Worm (Caenorhabditis elegans) whole organism, late embryonic: ENCODE results near the gene wrm-1.

ENCODE experiments used
- C08G9.2 ChIP-seq: sonication (generic microtip); optimal IDR thresholded peaks from 2 replicates; lab custom pipeline; 2016; ENCODE audit warnings: mild to moderate bottlenecking, missing genetic modification characterization, moderate library complexity, missing compliant biosample characterization
- C38D4.7 ChIP-seq: fragments of 200-800 bp; sonication (Bioruptor generic); optimal IDR thresholded peaks from 2 replicates; lab custom pipeline; 2018; ENCODE audit warnings: mild to moderate bottlenecking, missing genetic modification characterization, moderate library complexity, missing compliant biosample characterization
- K09A11.1 ChIP-seq: sonication (generic microtip); optimal IDR thresholded peaks from 2 replicates; lab custom pipeline; 2017; ENCODE audit warnings: antibody characterized with exemption, mild to moderate bottlenecking, missing genetic modification characterization, missing compliant biosample characterization; ENCODE audit not compliant: insufficient read depth
- T23F11.4 ChIP-seq: fragments of 200-800 bp; sonication (Bioruptor generic); optimal IDR thresholded peaks from 2 replicates; lab custom pipeline; 2018; ENCODE audit warnings: mild to moderate bottlenecking, missing genetic modification characterization, missing compliant biosample characterization
- Y22D7AL.16 ChIP-seq: sonication (generic microtip); optimal IDR thresholded peaks from 2 replicates; lab custom pipeline; 2016; ENCODE audit warnings: missing genetic modification characterization, missing compliant biosample characterization
- ahr-1 ChIP-seq: sonication (generic microtip); optimal IDR thresholded peaks from 2 replicates; lab custom pipeline; 2016; ENCODE audit warnings: missing genetic modification characterization, missing compliant biosample characterization
- ama-1 ChIP-seq: fragments of 150-350 bp; optimal IDR thresholded peaks from 2 replicates; lab custom pipeline; 2014
- ceh-14 ChIP-seq: sonication (generic microtip); optimal IDR thresholded peaks from 2 replicates; lab custom pipeline; 2016; ENCODE audit warnings: missing genotype, missing genetic modification characterization, missing compliant biosample characterization
- ceh-19 ChIP-seq: fragments of 200-800 bp; sonication (Bioruptor generic); optimal IDR thresholded peaks from 2 replicates; lab custom pipeline; 2018; ENCODE audit warnings: mild to moderate bottlenecking, missing genetic modification characterization, missing compliant biosample characterization
- ceh-2 ChIP-seq: sonication (generic microtip); optimal IDR thresholded peaks from 2 replicates; lab custom pipeline; 2016; ENCODE audit warnings: missing genotype, missing genetic modification characterization, missing compliant biosample characterization
- ceh-22 ChIP-seq: sonication (generic microtip); optimal IDR thresholded peaks from 2 replicates; lab custom pipeline; 2017; ENCODE audit warnings: missing biosample characterization, missing genetic modification characterization
- ceh-24 ChIP-seq: sonication (generic microtip); optimal IDR thresholded peaks from 2 replicates; lab custom pipeline; 2016; ENCODE audit warnings: mild to moderate bottlenecking, missing genetic modification characterization, missing compliant biosample characterization
- ceh-30 ChIP-seq: fragments of 150-350 bp; optimal IDR thresholded peaks from 2 replicates; lab custom pipeline; 2014; ENCODE audit warnings: missing biosample characterization, missing genetic modification characterization
- ceh-48 ChIP-seq: sonication (generic microtip); optimal IDR thresholded peaks from 2 replicates; lab custom pipeline; 2016; ENCODE audit warnings: missing genetic modification characterization, inconsistent platforms, missing compliant biosample characterization
- ceh-9 ChIP-seq: sonication (generic microtip); optimal IDR thresholded peaks from 2 replicates; lab custom pipeline; 2016; ENCODE audit warnings: mild to moderate bottlenecking, missing genetic modification characterization, inconsistent platforms, missing compliant biosample characterization
- che-1 ChIP-seq: sonication (generic microtip); optimal IDR thresholded peaks from 2 replicates; lab custom pipeline; 2016; ENCODE audit warnings: mild to moderate bottlenecking, missing genetic modification characterization, missing compliant biosample characterization
- dmd-4 ChIP-seq: sonication (generic microtip); optimal IDR thresholded peaks from 2 replicates; lab custom pipeline; 2016; ENCODE audit warnings: borderline replicate concordance, missing genetic modification characterization, missing compliant biosample characterization
- elt-2 ChIP-seq: sonication (generic microtip); optimal IDR thresholded peaks from 2 replicates; lab custom pipeline; 2016; ENCODE audit warnings: missing genetic modification reagents, missing genetic modification characterization, missing compliant biosample characterization
- elt-4 ChIP-seq: sonication (generic microtip); optimal IDR thresholded peaks from 2 replicates; lab custom pipeline; 2016; ENCODE audit warnings: missing genetic modification characterization, missing compliant biosample characterization
- eyg-1 ChIP-seq: sonication (generic microtip); optimal IDR thresholded peaks from 2 replicates; lab custom pipeline; 2016; ENCODE audit warnings: missing genotype, missing genetic modification characterization, missing compliant biosample characterization
- fax-1 ChIP-seq: sonication (generic microtip); optimal IDR thresholded peaks from 2 replicates; lab custom pipeline; 2016; ENCODE audit warnings: missing genotype, missing genetic modification characterization, missing compliant biosample characterization
- fkh-6 ChIP-seq: sonication (generic microtip); optimal IDR thresholded peaks from 2 replicates; lab custom pipeline; 2016; ENCODE audit warnings: missing genetic modification characterization, missing compliant biosample characterization
- gmeb-2 ChIP-seq: sonication (generic microtip); optimal IDR thresholded peaks from 2 replicates; lab custom pipeline; 2016; ENCODE audit warnings: missing genetic modification characterization, inconsistent platforms, missing compliant biosample characterization
- hlh-13 ChIP-seq: fragments of 200-800 bp; sonication (Bioruptor generic); optimal IDR thresholded peaks from 2 replicates; lab custom pipeline; 2018; ENCODE audit warnings: mild to moderate bottlenecking, missing genetic modification characterization, missing compliant biosample characterization
- hlh-15 ChIP-seq: sonication (generic microtip); optimal IDR thresholded peaks from 2 replicates; lab custom pipeline; 2016; ENCODE audit warnings: missing genetic modification characterization, missing compliant biosample characterization
- hlh-6 ChIP-seq: sonication (generic microtip); optimal IDR thresholded peaks from 2 replicates; lab custom pipeline; 2016; ENCODE audit warnings: missing genotype, missing genetic modification characterization, missing compliant biosample characterization
- hlh-8 ChIP-seq: sonication (generic microtip); optimal IDR thresholded peaks from 2 replicates; lab custom pipeline; 2016; ENCODE audit warnings: missing genotype, missing genetic modification characterization, missing compliant biosample characterization
- lim-6 ChIP-seq: sonication (generic microtip); optimal IDR thresholded peaks from 2 replicates; lab custom pipeline; 2016; ENCODE audit warnings: missing genetic modification characterization, missing compliant biosample characterization
- lin-11 ChIP-seq: fragments of 200-800 bp; sonication (Bioruptor generic); optimal IDR thresholded peaks from 2 replicates; lab custom pipeline; 2018; ENCODE audit warnings: mild to moderate bottlenecking, missing genetic modification characterization, missing compliant biosample characterization
- madf-2 ChIP-seq: sonication (generic microtip); optimal IDR thresholded peaks from 2 replicates; lab custom pipeline; 2017; ENCODE audit warnings: missing genetic modification characterization, missing compliant biosample characterization
- mec-3 ChIP-seq: sonication (generic microtip); optimal IDR thresholded peaks from 2 replicates; lab custom pipeline; 2016; ENCODE audit warnings: borderline replicate concordance, missing genetic modification characterization, missing compliant biosample characterization
- nfya-1 ChIP-seq: sonication (generic microtip); optimal IDR thresholded peaks from 2 replicates; lab custom pipeline; 2017; ENCODE audit warnings: missing genetic modification characterization, mild to moderate bottlenecking, missing compliant biosample characterization, antibody characterized with exemption, moderate library complexity
- nhr-232 ChIP-seq: sonication (generic microtip); optimal IDR thresholded peaks from 2 replicates; lab custom pipeline; 2016; ENCODE audit warnings: missing genetic modification characterization, missing compliant biosample characterization
- npax-4 ChIP-seq: sonication (generic microtip); optimal IDR thresholded peaks from 2 replicates; lab custom pipeline; 2016; ENCODE audit warnings: missing genetic modification characterization, missing compliant biosample characterization
- odd-2 ChIP-seq: sonication (generic microtip); optimal IDR thresholded peaks from 2 replicates; lab custom pipeline; 2017; ENCODE audit warnings: antibody characterized with exemption, mild to moderate bottlenecking, missing genetic modification characterization, missing compliant biosample characterization
- pat-9 ChIP-seq: fragments of 200-800 bp; sonication (Bioruptor generic); optimal IDR thresholded peaks from 2 replicates; lab custom pipeline; 2018; ENCODE audit warnings: mild to moderate bottlenecking, missing genetic modification characterization, moderate library complexity, missing compliant biosample characterization
- pha-2 ChIP-seq: sonication (generic microtip); optimal IDR thresholded peaks from 2 replicates; lab custom pipeline; 2017; ENCODE audit warnings: mild to moderate bottlenecking, missing genetic modification characterization, missing compliant biosample characterization
- pha-4 ChIP-seq: fragments of 150-350 bp; optimal IDR thresholded peaks from 2 replicates; lab custom pipeline; 2018; ENCODE audit warnings: missing biosample characterization, missing genetic modification reagents, missing genetic modification characterization
- pqm-1 ChIP-seq: sonication (generic microtip); optimal IDR thresholded peaks from 2 replicates; lab custom pipeline; 2016; ENCODE audit warnings: missing genetic modification characterization, missing compliant biosample characterization
- rnt-1 ChIP-seq: sonication (generic microtip); optimal IDR thresholded peaks from 2 replicates; lab custom pipeline; 2016; ENCODE audit warnings: missing genetic modification characterization, missing compliant biosample characterization
- sdc-2 ChIP-seq: sonication (generic microtip); optimal IDR thresholded peaks from 2 replicates; lab custom pipeline; 2016; ENCODE audit warnings: missing genotype, missing genetic modification characterization, missing compliant biosample characterization
- sox-2 ChIP-seq: fragments of 200-800 bp; sonication (Bioruptor generic); IDR thresholded peaks from 2 replicates; pipeline ENCODE4 v1.3.6; 2022; ENCODE audit warnings: missing genetic modification reagents, missing genetic modification characterization, missing compliant biosample characterization
- sox-4 ChIP-seq: sonication (generic microtip); optimal IDR thresholded peaks from 2 replicates; lab custom pipeline; 2017; ENCODE audit warnings: mild to moderate bottlenecking, missing genetic modification characterization, inconsistent platforms, missing compliant biosample characterization
- tbx-2 ChIP-seq: sonication (generic microtip); optimal IDR thresholded peaks from 2 replicates; lab custom pipeline; 2016; ENCODE audit warnings: missing genetic modification characterization, missing compliant biosample characterization
- tbx-7 ChIP-seq: sonication (generic microtip); optimal IDR thresholded peaks from 2 replicates; lab custom pipeline; 2016; ENCODE audit warnings: missing genotype, missing genetic modification characterization, missing compliant biosample characterization
- ttx-3 ChIP-seq: sonication (generic microtip); optimal IDR thresholded peaks from 2 replicates; lab custom pipeline; 2016; ENCODE audit warnings: missing genetic modification reagents, missing genetic modification characterization, missing compliant biosample characterization
- unc-55 ChIP-seq: sonication (generic microtip); optimal IDR thresholded peaks from 2 replicates; lab custom pipeline; 2017; ENCODE audit warnings: missing biosample characterization, missing genetic modification reagents, missing genetic modification characterization
- unc-86 ChIP-seq: sonication (generic microtip); optimal IDR thresholded peaks from 2 replicates; lab custom pipeline; 2016; ENCODE audit warnings: missing genetic modification characterization, missing compliant biosample characterization
- zip-5 ChIP-seq: sonication (generic microtip); optimal IDR thresholded peaks from 2 replicates; lab custom pipeline; 2016; ENCODE audit warnings: missing genetic modification characterization, missing compliant biosample characterization
- ztf-16 ChIP-seq: sonication (generic microtip); optimal IDR thresholded peaks from 2 replicates; lab custom pipeline; 2017; ENCODE audit warnings: missing genetic modification characterization, missing compliant biosample characterization

Gene wrm-1

DNA sequence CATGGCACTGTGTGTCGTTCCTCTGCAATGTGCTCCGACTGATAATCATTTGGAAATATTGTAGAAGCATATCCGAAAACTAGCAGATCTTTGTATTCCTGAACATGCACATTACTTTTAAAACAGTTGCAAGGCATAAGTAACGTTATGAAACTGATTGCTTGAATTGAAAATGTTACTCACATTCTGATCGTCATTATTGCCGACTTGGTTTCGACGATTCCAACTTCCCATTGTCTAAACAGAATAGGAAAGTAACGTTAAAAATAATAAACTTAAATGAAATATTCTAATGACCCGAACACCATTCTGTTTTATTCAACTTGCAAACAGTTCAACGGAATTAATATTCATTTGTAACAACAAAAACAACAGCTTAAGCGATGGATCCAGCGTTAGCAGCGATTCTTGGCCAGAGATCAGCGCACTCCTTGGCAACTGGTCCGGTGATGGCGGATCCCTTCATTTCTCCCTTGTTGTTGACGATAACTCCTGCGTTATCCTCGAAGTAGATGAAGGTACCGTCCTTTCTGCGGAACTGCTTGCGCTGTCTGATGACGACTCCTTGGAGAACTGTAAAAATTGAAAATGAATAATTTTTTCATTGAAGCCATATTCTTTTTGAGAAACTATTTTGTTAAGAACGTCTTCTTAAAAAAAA is 17.3 kb upstream of the wrm-1 start, which contains the start of gene swp-1:
TSS of gene swp-1 (minus strand) at position 298 of the 661 bp plus-strand sequence.
- no peak for TF ChIP-seq tbx-7

- TF ChIP-seq ceh-48 (tag; lab: Kevin White, UChicago), result peak; percentile 98
- TF ChIP-seq tbx-7, result no peak
- no peak for TF ChIP-seq sox-4
- no peak for TF ChIP-seq ceh-9
- no peak for TF ChIP-seq sox-2 (GFP tag; lab: Robert Waterston, UW)
- TF ChIP-seq lim-6, result no peak
- TF ChIP-seq Y22D7AL.16 (tag; lab: Kevin White, UChicago), result no peak
- no peak for TF ChIP-seq zip-5 (tag; lab: Kevin White, UChicago)
- no peak for TF ChIP-seq mec-3 (tag; lab: Kevin White, UChicago)
- TF ChIP-seq C08G9.2, result no peak
- no peak for TF ChIP-seq C38D4.7 (GFP tag; lab: Kevin White, UChicago)
- TF ChIP-seq ceh-2 (tag; lab: Kevin White, UChicago), result no peak
- TF ChIP-seq fkh-6 (tag; lab: Kevin White, UChicago), result no peak
- TF ChIP-seq pqm-1 (tag; lab: Kevin White, UChicago), result no peak
- peak; percentile 24 for TF ChIP-seq elt-2
- TF ChIP-seq hlh-13 (GFP tag; lab: Kevin White, UChicago), result no peak
- TF ChIP-seq hlh-8 (tag; lab: Kevin White, UChicago), result no peak
- TF ChIP-seq lin-11 (tag; lab: Kevin White, UChicago), result no peak
- no peak for TF ChIP-seq T23F11.4
- no peak for TF ChIP-seq ceh-22
- TF ChIP-seq ceh-30, result no peak
- TF ChIP-seq ztf-16 (tag; lab: Kevin White, UChicago), result no peak
- TF ChIP-seq elt-4 (tag; lab: Kevin White, UChicago), result no peak
- no peak for TF ChIP-seq ahr-1 (tag; lab: Kevin White, UChicago)
- peak; percentile 47 for TF ChIP-seq K09A11.1 (tag; lab: Kevin White, UChicago)
- no peak for TF ChIP-seq odd-2 (tag; lab: Kevin White, UChicago)
- no peak for TF ChIP-seq ttx-3 (tag; lab: Kevin White, UChicago)
- peak; percentile 71 for TF ChIP-seq unc-55 (GFP tag; lab: Kevin White, UChicago)
- TF ChIP-seq rnt-1 (tag; lab: Kevin White, UChicago), result peak; percentile 5
- TF ChIP-seq nhr-232 (tag; lab: Kevin White, UChicago), result no peak
- TF ChIP-seq ceh-14 (tag; lab: Kevin White, UChicago), result no peak
- TF ChIP-seq fax-1 (tag; lab: Kevin White, UChicago), result no peak
- no peak for TF ChIP-seq madf-2 (tag; lab: Kevin White, UChicago)
- no peak for TF ChIP-seq ama-1 (lab: Kevin White, UChicago)
- no peak for TF ChIP-seq ceh-24 (tag; lab: Kevin White, UChicago)
- TF ChIP-seq hlh-6 (tag; lab: Kevin White, UChicago), result no peak
- no peak for TF ChIP-seq gmeb-2 (tag; lab: Kevin White, UChicago)
- peak; percentile 29 for TF ChIP-seq tbx-2 (tag; lab: Kevin White, UChicago)
- TF ChIP-seq unc-86 (tag; lab: Kevin White, UChicago), result no peak
- no peak for TF ChIP-seq ceh-19 (GFP tag; lab: Kevin White, UChicago)
- TF ChIP-seq dmd-4 (tag; lab: Kevin White, UChicago), result no peak
- no peak for TF ChIP-seq pat-9 (tag; lab: Kevin White, UChicago)
- no peak for TF ChIP-seq sdc-2 (tag; lab: Kevin White, UChicago)
- TF ChIP-seq che-1 (tag; lab: Kevin White, UChicago), result no peak
- TF ChIP-seq eyg-1 (tag; lab: Kevin White, UChicago), result no peak
- peak; percentile 87 for TF ChIP-seq nfya-1 (tag; lab: Kevin White, UChicago)
- no peak for TF ChIP-seq pha-2 (tag; lab: Kevin White, UChicago)
- no peak for TF ChIP-seq pha-4 (tag; lab: Kevin White, UChicago)
- no peak for TF ChIP-seq npax-4 (tag; lab: Kevin White, UChicago)
- no peak for TF ChIP-seq hlh-15 (tag; lab: Kevin White, UChicago)
These were observed 16.5 kb upstream of the wrm-1 start, which contains the start of gene rpl-23 for ce11 chrIII:5706077-5706627. Gene rpl-23, minus strand, starts transcription at chrIII:5706127.
